Worm (Caenorhabditis elegans) whole organism, L4 larva: ENCODE data around the gene rps-30.

Experiments used
- ZK546.5 ChIP-seq, 2 experiments: sonication (generic microtip); optimal IDR thresholded peaks; 2 replicates each; lab custom pipeline; 2017; ENCODE audit warnings: missing biosample characterization in 2 of 2, missing genetic modification characterization in 2 of 2
- ces-1 ChIP-seq: fragments of 150-350 bp; sonication (generic microtip); optimal IDR thresholded peaks from 4 replicates; lab custom pipeline; 2014; ENCODE audit warnings: missing biosample characterization, missing genetic modification reagents, missing genetic modification characterization
- egl-27 ChIP-seq: sonication (generic microtip); optimal IDR thresholded peaks from 3 replicates; lab custom pipeline; 2017; ENCODE audit warnings: missing biosample characterization, missing genetic modification reagents, missing genetic modification characterization
- pha-4 ChIP-seq, 2 experiments: fragments of 150-350 bp in 1 of 2; fragments of 200-800 bp in 1 of 2; sonication (Bioruptor generic) in 1 of 2; IDR thresholded peaks in 1 of 2; optimal IDR thresholded peaks in 1 of 2; 2 replicates each; pipeline versions ENCODE4 v1.3.6 to Lab custom; 2014 to 2022; ENCODE audit warnings: missing genetic modification characterization in 2 of 2, missing genetic modification reagents in 2 of 2, missing biosample characterization in 1 of 2, missing compliant biosample characterization in 1 of 2
- pqm-1 ChIP-seq: sonication (generic microtip); optimal IDR thresholded peaks from 2 replicates; lab custom pipeline; 2017; ENCODE audit warnings: missing biosample characterization, missing genetic modification characterization
- saeg-2 ChIP-seq: fragments of 200-800 bp; sonication (Bioruptor generic); IDR thresholded peaks from 2 replicates; pipeline ENCODE4 v1.3.6; 2022; ENCODE audit warnings: missing genetic modification reagents, missing genetic modification characterization, missing compliant biosample characterization
- snpc-4 ChIP-seq: fragments of 150-350 bp; optimal IDR thresholded peaks from 2 replicates; lab custom pipeline; 2014; ENCODE audit warnings: missing biosample characterization, missing genetic modification characterization
- spr-1 ChIP-seq: sonication (generic microtip); optimal IDR thresholded peaks from 2 replicates; lab custom pipeline; 2016; ENCODE audit warnings: mild to moderate bottlenecking, missing genetic modification characterization, missing compliant biosample characterization
- unc-39 ChIP-seq: sonication (generic microtip); optimal IDR thresholded peaks from 2 replicates; lab custom pipeline; 2017; ENCODE audit warnings: missing biosample characterization, missing genetic modification characterization
- unc-62 ChIP-seq, 3 experiments: fragments of 150-350 bp in 1 of 3; sonication (generic microtip); optimal IDR thresholded peaks in 2 of 3; peaks in 1 of 3; 1 replicate in 1 of 3; 2 replicates in 2 of 3; lab custom pipeline; 2014 to 2017; ENCODE audit warnings: missing biosample characterization in 3 of 3, missing genetic modification characterization in 3 of 3, missing genetic modification reagents in 3 of 3, missing genotype in 1 of 3
- zip-2 ChIP-seq: fragments of 150-350 bp; optimal IDR thresholded peaks from 2 replicates; lab custom pipeline; 2014; ENCODE audit warnings: missing biosample characterization, missing genetic modification characterization

- TF ChIP-seq zip-2 (no peak), pqm-1 (tag; lab: Kevin White, UChicago) (no peak), egl-27 (tag; lab: Kevin White, UChicago) (no peak), pha-4 (GFP tag; IDR thresholded peaks at IDR 0.05; lab: Robert Waterston, UW) (no peak), pha-4 (tag; optimal IDR thresholded peaks at IDR 0.05; lab: Kevin White, UChicago) (no peak), spr-1 (tag; lab: Kevin White, UChicago) (no peak), unc-62 (GFP tag; optimal IDR thresholded peaks at IDR 0.05 in 1 of 2; lab: Kevin White, UChicago) (peak in 1 of 2 experiments; percentile 85), unc-62 (tag; optimal IDR thresholded peaks at IDR 0.05; lab: Kevin White, UChicago) (no peak), unc-39 (tag; lab: Kevin White, UChicago) (no peak), ZK546.5 (tag; optimal IDR thresholded peaks at IDR 0.05; lab: Kevin White, UChicago) (no peak), saeg-2 (GFP tag; lab: Robert Waterston, UW) (no peak), ces-1 (GFP tag; lab: Kevin White, UChicago) (no peak), snpc-4 (tag; lab: Kevin White, UChicago) (no peak)
Observed at ce11 chrV:7726927-7727326, 49.5 kb upstream of the rps-30 start.
